Fruit fly (Drosophila melanogaster) whole organism, embryonic: ENCODE data around the gene CG5863.

Source experiments
- ATbp ChIP-seq: fragments of 200-800 bp; sonication (Bioruptor generic); optimal IDR thresholded peaks from 2 replicates; lab custom pipeline; 2017; ENCODE audit warnings: missing biosample characterization, mild to moderate bottlenecking, missing genetic modification characterization, missing genetic modification reagents
- Abd-B ChIP-seq: fragments of 200-800 bp; sonication (Bioruptor generic); optimal IDR thresholded peaks from 2 replicates; lab custom pipeline; 2018; ENCODE audit warnings: missing biosample characterization, mild to moderate bottlenecking, missing genetic modification characterization, moderate library complexity
- Ada2b ChIP-seq: fragments of 200-800 bp; sonication (Bioruptor generic); IDR thresholded peaks from 2 replicates; pipeline ENCODE4 v1.3.6; 2022; ENCODE audit warnings: missing biosample characterization, missing genetic modification characterization
- Bdp1 ChIP-seq: fragments of 200-800 bp; sonication (Bioruptor generic); optimal IDR thresholded peaks from 3 replicates; lab custom pipeline; 2016; ENCODE audit warnings: missing biosample characterization, missing genetic modification characterization
- Bteb2 ChIP-seq: fragments of 200-800 bp; sonication (Bioruptor generic); optimal IDR thresholded peaks from 2 replicates; lab custom pipeline; 2016; ENCODE audit warnings: missing biosample characterization, missing genetic modification characterization
- CG10366 ChIP-seq: fragments of 200-800 bp; sonication (Bioruptor generic); IDR thresholded peaks from 2 replicates; pipeline ENCODE4 v1.3.6; 2022; ENCODE audit warnings: missing biosample characterization, missing genetic modification characterization
- CG11398 ChIP-seq: fragments of 200-800 bp; sonication (Bioruptor generic); optimal IDR thresholded peaks from 2 replicates; lab custom pipeline; 2016; ENCODE audit warnings: missing biosample characterization, missing genetic modification characterization
- CG12744 ChIP-seq: fragments of 200-800 bp; sonication (Bioruptor generic); optimal IDR thresholded peaks from 2 replicates; lab custom pipeline; 2016; ENCODE audit warnings: missing biosample characterization, missing genetic modification characterization
- CG14441 ChIP-seq: fragments of 200-800 bp; sonication (Bioruptor generic); IDR thresholded peaks from 2 replicates; pipeline ENCODE4 v1.3.6; 2022; ENCODE audit warnings: missing biosample characterization, missing genetic modification characterization
- CG18619 ChIP-seq: fragments of 200-800 bp; sonication (Bioruptor generic); optimal IDR thresholded peaks from 3 replicates; lab custom pipeline; 2017; ENCODE audit warnings: missing biosample characterization, mild to moderate bottlenecking, missing genetic modification characterization
- CG18764 ChIP-seq: fragments of 200-800 bp; sonication (Bioruptor generic); optimal IDR thresholded peaks from 3 replicates; lab custom pipeline; 2016; ENCODE audit warnings: missing biosample characterization, missing genetic modification characterization
- CG2116 ChIP-seq: fragments of 200-800 bp; sonication (Bioruptor generic); optimal IDR thresholded peaks from 3 replicates; lab custom pipeline; 2018; ENCODE audit warnings: missing biosample characterization, mild to moderate bottlenecking, missing genetic modification characterization
- CG2120 ChIP-seq: fragments of 200-800 bp; sonication (Bioruptor generic); optimal IDR thresholded peaks from 3 replicates; lab custom pipeline; 2016; ENCODE audit warnings: missing biosample characterization, missing genetic modification characterization
- CG2875 ChIP-seq: fragments of 200-800 bp; sonication (Bioruptor generic); optimal IDR thresholded peaks from 2 replicates; lab custom pipeline; 2017; ENCODE audit warnings: missing biosample characterization, mild to moderate bottlenecking, missing genetic modification characterization, missing genetic modification reagents
- CG30020 ChIP-seq: fragments of 200-800 bp; optimal IDR thresholded peaks from 2 replicates; lab custom pipeline; 2019; ENCODE audit warnings: missing biosample characterization, mild to moderate bottlenecking, missing genetic modification characterization, moderate library complexity
- CG34224 ChIP-seq: fragments of 200-800 bp; sonication (Bioruptor generic); IDR thresholded peaks from 3 replicates; pipeline ENCODE4 v1.3.6; 2022; ENCODE audit warnings: missing biosample characterization, missing genetic modification characterization; ENCODE audit not compliant: partially characterized antibody
- CG43689 ChIP-seq: fragments of 200-800 bp; sonication (Bioruptor generic); IDR thresholded peaks from 2 replicates; pipeline ENCODE4 v1.3.6; 2022; ENCODE audit warnings: missing biosample characterization, missing genetic modification characterization
- CG4404 ChIP-seq: fragments of 200-800 bp; sonication (Bioruptor generic); IDR thresholded peaks from 2 replicates; pipeline ENCODE4 v1.3.6; 2022; ENCODE audit warnings: missing biosample characterization, missing genetic modification characterization
- CG4730 ChIP-seq: fragments of 200-800 bp; sonication (Bioruptor generic); IDR thresholded peaks from 2 replicates; pipeline ENCODE4 v1.3.6; 2022; ENCODE audit warnings: missing biosample characterization, missing genetic modification characterization
- CG4820 ChIP-seq: fragments of 200-800 bp; sonication (Bioruptor generic); optimal IDR thresholded peaks from 3 replicates; lab custom pipeline; 2016; ENCODE audit warnings: missing biosample characterization, missing genetic modification characterization
- CG8281 ChIP-seq: fragments of 200-800 bp; sonication (Bioruptor generic); optimal IDR thresholded peaks from 2 replicates; lab custom pipeline; 2018; ENCODE audit warnings: missing biosample characterization, mild to moderate bottlenecking, missing genetic modification characterization, moderate library complexity
- CG8478 ChIP-seq: fragments of >200 bp; optimal IDR thresholded peaks from 2 replicates; lab custom pipeline; 2018
- CG8765 ChIP-seq: fragments of 200-800 bp; sonication (Bioruptor generic); IDR thresholded peaks from 2 replicates; pipeline ENCODE4 v1.3.6; 2022; ENCODE audit warnings: missing biosample characterization, missing genetic modification characterization
- CG9609 ChIP-seq: fragments of 200-800 bp; sonication (Bioruptor generic); optimal IDR thresholded peaks from 3 replicates; lab custom pipeline; 2016; ENCODE audit warnings: missing biosample characterization, missing genetic modification characterization
- D ChIP-seq, 2 experiments: fragments of 200-800 bp in 1 of 2; fragments of >200 bp in 1 of 2; sonication (Bioruptor generic) in 1 of 2; optimal IDR thresholded peaks; 2 replicates in 1 of 2; 3 replicates in 1 of 2; lab custom pipeline; 2017; ENCODE audit warnings: mild to moderate bottlenecking in 1 of 2, missing biosample characterization in 1 of 2, missing genetic modification characterization in 1 of 2, missing genetic modification reagents in 1 of 2
- Deaf1 ChIP-seq: fragments of 200-800 bp; optimal IDR thresholded peaks from 3 replicates; lab custom pipeline; 2019; ENCODE audit warnings: missing biosample characterization, mild to moderate bottlenecking, missing genetic modification characterization, moderate library complexity
- Dip3 ChIP-seq: fragments of 200-800 bp; sonication (Bioruptor generic); optimal IDR thresholded peaks from 3 replicates; lab custom pipeline; 2016; ENCODE audit warnings: missing biosample characterization, missing genetic modification characterization
- Doc2 ChIP-seq: fragments of 200-800 bp; sonication (Bioruptor generic); IDR thresholded peaks from 2 replicates; pipeline ENCODE4 v1.3.6; 2022; ENCODE audit warnings: missing biosample characterization, missing genetic modification characterization
- E2f2 ChIP-seq: fragments of 200-800 bp; sonication (Bioruptor generic); IDR thresholded peaks from 2 replicates; pipeline ENCODE4 v1.3.6; 2022; ENCODE audit warnings: missing biosample characterization, missing genetic modification characterization
- Ets97D ChIP-seq: fragments of 200-800 bp; sonication (Bioruptor generic); optimal IDR thresholded peaks from 3 replicates; lab custom pipeline; 2016; ENCODE audit warnings: missing biosample characterization, missing genetic modification characterization
- H2.0 ChIP-seq: fragments of 200-800 bp; sonication (Bioruptor generic); IDR thresholded peaks from 2 replicates; pipeline ENCODE4 v1.3.6; 2022; ENCODE audit warnings: missing biosample characterization, missing genetic modification characterization
- Hr39 ChIP-seq: fragments of >200 bp; optimal IDR thresholded peaks from 2 replicates; lab custom pipeline; 2017
- Lhr ChIP-seq: fragments of 200-800 bp; sonication (Bioruptor generic); optimal IDR thresholded peaks from 3 replicates; lab custom pipeline; 2017; ENCODE audit warnings: mild to moderate bottlenecking, missing biosample characterization, missing genetic modification reagents, missing genetic modification characterization
- Nf-YC ChIP-seq: fragments of 200-800 bp; optimal IDR thresholded peaks from 3 replicates; lab custom pipeline; 2019; ENCODE audit warnings: missing biosample characterization, mild to moderate bottlenecking, missing genetic modification characterization, moderate library complexity
- Usf ChIP-seq: fragments of 200-800 bp; sonication (Bioruptor generic); optimal IDR thresholded peaks from 2 replicates; lab custom pipeline; 2017; ENCODE audit warnings: missing genotype, missing biosample characterization, missing genetic modification characterization
- YL-1 ChIP-seq: fragments of 200-800 bp; sonication (Bioruptor generic); optimal IDR thresholded peaks from 3 replicates; lab custom pipeline; 2017; ENCODE audit warnings: missing biosample characterization, mild to moderate bottlenecking, missing genetic modification characterization
- bsh ChIP-seq, 2 experiments: fragments of 200-800 bp; sonication (Bioruptor generic); optimal IDR thresholded peaks; 2 replicates each; lab custom pipeline; 2017 to 2018; ENCODE audit warnings: mild to moderate bottlenecking in 2 of 2, missing biosample characterization in 2 of 2, missing genetic modification characterization in 2 of 2, moderate library complexity in 1 of 2
- chn ChIP-seq: fragments of 200-800 bp; sonication (Bioruptor generic); optimal IDR thresholded peaks from 2 replicates; lab custom pipeline; 2016; ENCODE audit warnings: missing biosample characterization, missing genetic modification characterization
- crol ChIP-seq: fragments of 200-800 bp; sonication (Bioruptor generic); IDR thresholded peaks from 2 replicates; pipeline ENCODE4 v1.3.6; 2022; ENCODE audit warnings: missing biosample characterization, missing genetic modification characterization
- cwo ChIP-seq: fragments of 200-800 bp; sonication (Bioruptor generic); optimal IDR thresholded peaks from 3 replicates; lab custom pipeline; 2017; ENCODE audit warnings: missing biosample characterization, missing genetic modification characterization, mild to moderate bottlenecking, moderate library complexity, missing genetic modification reagents
- dysf ChIP-seq: fragments of 200-800 bp; sonication (Bioruptor generic); IDR thresholded peaks from 3 replicates; pipeline ENCODE4 v1.3.6; 2022; ENCODE audit warnings: missing biosample characterization, missing genetic modification characterization
- gcm2 ChIP-seq: fragments of 200-800 bp; sonication (Bioruptor generic); optimal IDR thresholded peaks from 2 replicates; lab custom pipeline; 2016; ENCODE audit warnings: missing biosample characterization, missing genetic modification characterization
- maf-S ChIP-seq: fragments of 200-800 bp; sonication (Bioruptor generic); optimal IDR thresholded peaks from 2 replicates; lab custom pipeline; 2016; ENCODE audit warnings: missing biosample characterization, missing genetic modification characterization
- nau ChIP-seq: fragments of 200-800 bp; sonication (Bioruptor generic); optimal IDR thresholded peaks from 3 replicates; lab custom pipeline; 2017; ENCODE audit warnings: missing biosample characterization, mild to moderate bottlenecking, missing genetic modification characterization, missing genetic modification reagents
- peb ChIP-seq: fragments of 200-800 bp; sonication (Bioruptor generic); IDR thresholded peaks from 2 replicates; pipeline ENCODE4 v1.3.6; 2022; ENCODE audit warnings: missing biosample characterization, missing genetic modification characterization
- pita ChIP-seq: fragments of 200-800 bp; sonication (Bioruptor generic); optimal IDR thresholded peaks from 2 replicates; lab custom pipeline; 2017; ENCODE audit warnings: missing biosample characterization, mild to moderate bottlenecking, missing genetic modification characterization
- pros ChIP-seq: fragments of 200-800 bp; sonication (Bioruptor generic); optimal IDR thresholded peaks from 3 replicates; lab custom pipeline; 2019; ENCODE audit warnings: missing biosample characterization, mild to moderate bottlenecking, missing genetic modification characterization, moderate library complexity
- sug ChIP-seq: fragments of 200-800 bp; optimal IDR thresholded peaks from 2 replicates; lab custom pipeline; 2019; ENCODE audit warnings: missing biosample characterization, mild to moderate bottlenecking, missing genetic modification characterization, moderate library complexity
- wor ChIP-seq: fragments of 200-800 bp; sonication (Bioruptor generic); IDR thresholded peaks from 2 replicates; pipeline ENCODE4 v1.3.6; 2022; ENCODE audit warnings: missing biosample characterization, missing genetic modification characterization
- zf30C ChIP-seq: fragments of 200-800 bp; sonication (Bioruptor generic); optimal IDR thresholded peaks from 3 replicates; lab custom pipeline; 2018; ENCODE audit warnings: missing biosample characterization, mild to moderate bottlenecking, missing genetic modification characterization

The CG5863 gene

DNA sequence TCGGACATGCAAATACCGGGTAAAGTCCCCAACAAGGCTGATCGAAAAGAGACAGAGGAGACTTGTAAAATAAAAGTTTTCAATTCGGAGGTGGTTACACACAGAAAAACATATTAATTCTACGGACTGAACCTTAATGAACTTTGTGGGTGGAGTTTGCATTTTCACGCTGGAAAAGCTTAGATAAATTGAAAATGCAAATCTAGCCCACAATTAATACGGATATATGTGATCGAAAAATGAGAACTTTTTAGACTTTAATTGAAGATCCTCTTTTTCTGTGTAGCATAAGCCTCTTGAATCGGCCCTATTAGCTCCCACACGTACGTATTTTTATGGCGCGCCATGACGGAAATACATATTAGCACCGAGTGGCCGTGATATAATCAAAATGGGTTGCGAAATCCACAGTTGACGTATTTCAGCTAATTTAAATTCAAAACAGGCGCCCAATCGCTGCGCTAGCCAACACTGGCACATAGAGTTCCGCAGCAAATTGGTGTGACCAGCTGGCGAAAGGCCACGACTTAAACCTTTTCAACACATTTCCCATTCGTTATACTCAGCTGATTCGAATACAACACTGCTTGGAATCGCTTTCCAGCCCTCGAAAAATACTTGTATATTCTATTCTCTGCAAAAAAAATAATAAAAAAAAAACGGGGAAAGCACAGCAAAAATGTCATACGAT is 25.4 kb upstream of the CG5863 start (continued):
- TF ChIP-seq bsh (GFP tag; optimal IDR thresholded peaks at IDR 0.05; lab: Kevin White, UChicago) (peak in 1 of 2 experiments; percentile 33), CG30020 (tag; lab: Kevin White, UChicago) (peak; percentile 31), crol (GFP tag; lab: Robert Waterston, UW) (no peak), CG34224 (peak; percentile 40; the same call in 1 of the 3 replicates), Nf-YC (tag; lab: Kevin White, UChicago) (peak; percentile 24), CG2875 (GFP tag; lab: Kevin White, UChicago) (peak; percentile 34), Hr39 (no peak), D (optimal IDR thresholded peaks at IDR 0.05; lab: Kevin White, UChicago) (no peak), D (GFP tag; optimal IDR thresholded peaks at IDR 0.05; lab: Kevin White, UChicago) (no peak), dysf (GFP tag; lab: Robert Waterston, UW) (peak; percentile 79), E2f2 (GFP tag; lab: Robert Waterston, UW) (peak; percentile 98), Lhr (GFP tag; lab: Kevin White, UChicago) (peak; percentile 75), Usf (GFP tag; lab: Kevin White, UChicago) (peak; percentile 37), maf-S (GFP tag; lab: Kevin White, UChicago) (peak; percentile 38), cwo (peak; percentile 64), ATbp (GFP tag; lab: Kevin White, UChicago) (no peak), wor (no peak), Abd-B (GFP tag; lab: Kevin White, UChicago) (no peak), peb (GFP tag; lab: Robert Waterston, UW) (no peak), CG43689 (no peak), Doc2 (GFP tag; lab: Robert Waterston, UW) (no peak), Deaf1 (tag; lab: Kevin White, UChicago) (peak; percentile 18), sug (tag; lab: Kevin White, UChicago) (peak; percentile 62), pros (GFP tag; lab: Kevin White, UChicago) (no peak), nau (GFP tag; lab: Kevin White, UChicago) (peak; percentile 17), zf30C (GFP tag; lab: Kevin White, UChicago) (no peak), CG12744 (GFP tag; lab: Kevin White, UChicago) (peak; percentile 49), CG18764 (GFP tag; lab: Kevin White, UChicago) (peak; percentile 4), Bteb2 (peak; percentile 60), CG4820 (peak; percentile 15), CG2120 (GFP tag; lab: Kevin White, UChicago) (peak; percentile 83), CG10366 (GFP tag; lab: Robert Waterston, UW) (peak; percentile 46; the same call in 1 of the 2 replicates), Ets97D (GFP tag; lab: Kevin White, UChicago) (peak; percentile 94), CG4404 (GFP tag; lab: Robert Waterston, UW) (peak; percentile 39; the same call in 1 of the 2 replicates), CG8765 (GFP tag; lab: Robert Waterston, UW) (0 out of 2 replicates have a peak, but pooled peaks have one; percentile 9), CG2116 (peak; percentile 99), CG4730 (GFP tag; lab: Robert Waterston, UW) (peak; percentile 41; the same call in 1 of the 2 replicates), gcm2 (peak; percentile 3), Dip3 (GFP tag; lab: Kevin White, UChicago) (peak; percentile 32), CG8478 (lab: Kevin White, UChicago) (no peak), Bdp1 (GFP tag; lab: Kevin White, UChicago) (peak; percentile 59), CG14441 (GFP tag; lab: Robert Waterston, UW) (peak; percentile 63), CG18619 (no peak), chn (GFP tag; lab: Kevin White, UChicago) (peak; percentile 66), H2.0 (GFP tag; lab: Robert Waterston, UW) (no peak), Ada2b (GFP tag; lab: Robert Waterston, UW) (peak; percentile 72), YL-1 (GFP tag; lab: Kevin White, UChicago) (peak; percentile 74), pita (GFP tag; lab: Kevin White, UChicago) (no peak), CG11398 (peak; percentile 16), CG9609 (GFP tag; lab: Kevin White, UChicago) (peak; percentile 74), CG8281 (no peak)
